Worm (Caenorhabditis elegans) whole organism, L4/young adult: ENCODE results near the gene Y48A5A.1.

Experiments used
- W03F9.2 ChIP-seq: fragments of 150-350 bp; optimal IDR thresholded peaks from 2 replicates; lab custom pipeline; 2014; ENCODE audit warnings: missing biosample characterization, missing genetic modification characterization
- dao-5 ChIP-seq: sonication (generic microtip); optimal IDR thresholded peaks from 2 replicates; lab custom pipeline; 2016; ENCODE audit warnings: missing genotype, missing genetic modification characterization, moderate library complexity, missing compliant biosample characterization
- him-1 ChIP-seq: sonication (generic microtip); optimal IDR thresholded peaks from 2 replicates; lab custom pipeline; 2016; ENCODE audit warnings: missing genotype, missing genetic modification reagents, missing genetic modification characterization, missing compliant biosample characterization

DNA sequence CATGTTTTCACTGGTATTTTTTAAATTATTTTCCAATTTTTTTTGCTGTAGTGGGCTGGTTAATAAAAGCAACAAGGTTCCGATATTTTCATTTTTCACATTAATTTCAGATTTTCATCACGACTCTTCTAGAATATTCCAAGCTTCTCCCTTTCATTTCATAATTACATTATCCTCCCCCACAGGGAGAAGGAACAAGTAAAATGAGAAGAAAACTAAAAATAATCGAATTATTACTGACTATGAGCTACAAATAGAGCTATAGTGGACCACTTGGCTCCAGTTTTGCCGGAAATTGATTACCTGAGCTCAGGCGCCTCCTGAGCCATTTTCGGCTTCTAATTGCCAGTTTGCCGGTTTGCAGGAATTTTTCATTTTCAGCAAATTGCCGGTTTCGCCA lies 10.3 kb downstream of the Y48A5A.1 start:
- TF ChIP-seq W03F9.2: no peak
- TF ChIP-seq dao-5 (tag; lab: Kevin White, UChicago): no peak
- TF ChIP-seq him-1 (tag; lab: Kevin White, UChicago): no peak
